Worm (Caenorhabditis elegans): Measurements from ENCODE around the gene C50C3.19.

C50C3.19 gene

DNA sequence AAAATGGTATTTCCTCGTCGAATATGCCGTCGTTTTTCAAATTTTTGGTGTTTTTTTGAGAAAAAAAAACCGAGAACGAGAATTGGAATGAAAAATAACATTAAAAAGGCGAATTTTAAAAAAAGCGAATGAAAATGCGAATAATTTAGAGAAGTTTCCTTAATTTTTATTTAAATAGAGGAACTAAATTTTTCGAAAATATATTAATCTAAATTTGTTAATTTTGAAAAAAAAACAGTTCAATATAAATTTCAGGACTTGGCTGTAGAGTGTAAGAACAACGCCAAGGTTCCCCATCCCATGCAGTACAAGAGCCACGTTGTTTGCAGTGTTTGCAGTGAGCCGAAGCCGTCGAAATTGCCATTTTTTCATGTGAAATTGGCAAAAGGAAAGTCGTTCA, at the start of gene C50C3.19:
TSS of gene C50C3.19 (plus strand) at position 301 of the 400 bp plus-strand sequence.
- TF ChIP-seq dao-5 (tag; optimal IDR thresholded peaks at IDR 0.05) (no peak), W03F9.2 (tag; optimal IDR thresholded peaks at IDR 0.05) (no peak), him-1 (tag; optimal IDR thresholded peaks at IDR 0.05) (no peak)

DNA sequence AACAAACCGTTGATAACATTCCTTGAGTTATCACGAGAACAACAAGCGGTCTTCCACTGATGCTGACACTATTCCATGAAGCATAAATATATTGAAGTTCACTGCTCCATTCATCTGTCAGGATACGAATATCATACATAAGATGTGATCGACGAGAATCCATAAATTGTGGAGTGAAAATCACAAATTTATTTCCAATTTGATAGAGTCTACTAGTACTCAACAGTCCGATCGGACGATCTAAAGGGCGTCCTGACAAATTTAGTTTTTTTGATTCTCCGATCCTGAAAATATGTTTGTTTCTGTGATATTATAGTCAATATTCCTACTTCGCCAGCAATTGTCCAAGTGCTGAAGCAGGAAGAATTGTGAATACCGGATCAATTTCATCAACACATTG, 48.4 kb upstream of the C50C3.19 start:
- TF ChIP-seq dao-5 (tag; optimal IDR thresholded peaks at IDR 0.05) (no peak), W03F9.2 (tag; optimal IDR thresholded peaks at IDR 0.05) (no peak), him-1 (tag; optimal IDR thresholded peaks at IDR 0.05) (no peak)

DNA sequence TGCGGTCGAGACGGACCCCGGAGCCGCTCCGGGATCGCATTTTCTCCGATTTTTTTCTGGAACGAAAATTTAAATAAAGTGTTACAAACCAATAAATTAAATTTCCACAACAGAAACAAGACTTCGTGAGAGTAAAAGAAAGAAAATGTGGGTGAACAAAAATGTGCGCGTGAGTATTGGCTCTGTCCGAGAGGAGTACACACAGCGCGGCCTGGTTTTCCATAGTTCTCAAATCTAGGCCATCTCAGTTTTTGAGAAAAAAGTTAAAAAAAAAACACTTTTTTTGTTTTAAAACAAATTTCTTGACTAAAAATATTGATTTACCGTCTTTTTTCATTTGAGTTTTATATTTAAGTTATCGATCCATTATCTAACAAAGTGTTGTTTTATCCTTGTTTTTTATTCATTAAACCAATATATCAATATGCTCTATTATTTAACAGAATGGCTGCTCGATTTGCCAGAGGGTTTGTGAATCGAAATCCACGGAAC, 46.0 kb upstream of the C50C3.19 start, which contains the start of the genes C14B9.8 and mrpl-18:
TSS of gene C14B9.8 (minus strand) at position 56 of the 492 bp plus-strand sequence.
TSS of gene mrpl-18 (plus strand) at position 442 of the 492 bp plus-strand sequence.
- TF ChIP-seq dao-5 (tag; optimal IDR thresholded peaks at IDR 0.05) = no peak
- TF ChIP-seq W03F9.2 (tag; optimal IDR thresholded peaks at IDR 0.05) = peak; percentile 63
- peak; percentile 63 for TF ChIP-seq him-1 (tag; optimal IDR thresholded peaks at IDR 0.05)

DNA sequence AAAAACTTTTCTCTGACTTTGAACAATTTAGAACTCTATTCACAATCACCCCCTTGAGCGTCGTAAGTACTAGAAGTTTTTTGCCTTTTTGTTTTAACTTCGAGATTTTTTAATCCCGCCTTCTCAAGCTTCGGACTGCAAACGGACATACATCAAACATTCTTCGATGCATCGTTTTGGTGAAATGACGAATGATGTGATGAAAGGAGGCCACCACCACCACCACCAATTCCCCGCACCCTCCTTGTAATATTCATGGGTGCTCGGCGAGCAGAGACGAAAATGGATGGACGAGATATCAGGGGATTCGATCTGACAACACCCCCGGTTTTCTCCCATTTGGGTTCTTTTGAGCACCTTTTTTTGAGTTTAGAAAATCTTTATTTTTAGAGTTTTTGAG, 44.6 kb upstream of the C50C3.19 start:
- TF ChIP-seq W03F9.2 (tag; optimal IDR thresholded peaks at IDR 0.05) (no peak), dao-5 (tag; optimal IDR thresholded peaks at IDR 0.05) (no peak), him-1 (tag; optimal IDR thresholded peaks at IDR 0.05) (no peak)

DNA sequence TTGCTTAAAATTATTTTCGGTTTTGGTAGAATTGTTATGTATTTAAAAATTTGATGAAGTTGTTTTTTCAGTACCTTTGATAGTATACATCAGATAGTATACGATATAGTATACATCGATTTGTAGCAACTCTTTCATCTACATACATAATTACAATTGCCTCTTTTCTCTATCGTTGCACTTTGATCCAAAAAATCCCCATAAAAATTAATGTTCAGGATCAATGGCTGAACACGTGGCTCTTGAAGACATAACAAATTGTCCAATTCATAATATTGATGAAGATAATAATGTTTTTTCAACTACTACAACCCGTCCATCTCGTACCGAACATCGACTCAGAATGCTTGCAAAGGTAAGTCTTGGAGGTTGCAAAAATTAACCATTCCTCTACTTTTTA, 41.9 kb upstream of the C50C3.19 start, which contains the start of gene D2007.2:
TSS of gene D2007.2 (plus strand) at position 213 of the 400 bp plus-strand sequence.
- TF ChIP-seq W03F9.2 (tag; optimal IDR thresholded peaks at IDR 0.05) (no peak), dao-5 (tag; optimal IDR thresholded peaks at IDR 0.05) (no peak), him-1 (tag; optimal IDR thresholded peaks at IDR 0.05) (no peak)

DNA sequence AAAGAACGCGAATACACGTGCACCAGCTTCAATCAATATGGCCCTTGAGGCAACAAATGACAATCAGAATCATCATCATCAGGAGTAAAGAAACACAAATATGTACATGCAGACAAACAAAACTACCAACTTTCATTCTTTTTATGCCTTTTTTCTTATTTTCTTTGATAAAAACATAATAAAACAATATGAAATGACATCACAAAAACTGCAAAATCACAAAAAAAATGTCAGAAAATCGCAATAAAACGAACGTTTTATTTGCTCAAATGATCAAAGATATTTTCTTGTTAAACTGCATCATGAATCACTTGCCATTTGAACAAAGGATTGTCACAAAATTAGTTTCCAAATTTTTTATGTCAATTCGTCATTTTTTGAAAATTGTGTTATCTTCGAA, 36.2 kb upstream of the C50C3.19 start:
- TF ChIP-seq W03F9.2 (tag; optimal IDR thresholded peaks at IDR 0.05) = no peak
- no peak for TF ChIP-seq dao-5 (tag; optimal IDR thresholded peaks at IDR 0.05)
- no peak for TF ChIP-seq him-1 (tag; optimal IDR thresholded peaks at IDR 0.05)

DNA sequence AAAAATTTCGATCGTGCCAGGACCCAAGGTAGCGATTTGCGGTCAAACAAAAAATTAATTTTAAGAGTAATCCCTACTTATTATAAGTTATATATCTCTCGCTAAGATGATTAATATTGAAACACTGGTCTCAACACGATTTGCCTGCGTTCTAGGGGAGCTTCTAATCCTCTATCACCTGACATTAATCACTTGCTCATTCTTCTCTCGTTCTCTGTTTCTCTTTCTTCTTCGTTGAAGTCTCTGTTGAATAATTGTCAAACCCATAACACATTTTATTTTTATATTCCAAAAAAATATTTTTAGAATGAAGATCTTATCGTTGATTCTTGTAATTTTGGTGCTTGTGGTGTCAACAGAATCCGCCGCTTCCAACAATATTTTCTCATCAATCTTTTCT, 35.4 kb upstream of the C50C3.19 start, which contains the start of gene D2007.1:
TSS of gene D2007.1 (plus strand) at position 301 of the 400 bp plus-strand sequence.
- TF ChIP-seq W03F9.2 (tag; optimal IDR thresholded peaks at IDR 0.05) (no peak), him-1 (tag; optimal IDR thresholded peaks at IDR 0.05) (no peak), dao-5 (tag; optimal IDR thresholded peaks at IDR 0.05) (no peak)

DNA sequence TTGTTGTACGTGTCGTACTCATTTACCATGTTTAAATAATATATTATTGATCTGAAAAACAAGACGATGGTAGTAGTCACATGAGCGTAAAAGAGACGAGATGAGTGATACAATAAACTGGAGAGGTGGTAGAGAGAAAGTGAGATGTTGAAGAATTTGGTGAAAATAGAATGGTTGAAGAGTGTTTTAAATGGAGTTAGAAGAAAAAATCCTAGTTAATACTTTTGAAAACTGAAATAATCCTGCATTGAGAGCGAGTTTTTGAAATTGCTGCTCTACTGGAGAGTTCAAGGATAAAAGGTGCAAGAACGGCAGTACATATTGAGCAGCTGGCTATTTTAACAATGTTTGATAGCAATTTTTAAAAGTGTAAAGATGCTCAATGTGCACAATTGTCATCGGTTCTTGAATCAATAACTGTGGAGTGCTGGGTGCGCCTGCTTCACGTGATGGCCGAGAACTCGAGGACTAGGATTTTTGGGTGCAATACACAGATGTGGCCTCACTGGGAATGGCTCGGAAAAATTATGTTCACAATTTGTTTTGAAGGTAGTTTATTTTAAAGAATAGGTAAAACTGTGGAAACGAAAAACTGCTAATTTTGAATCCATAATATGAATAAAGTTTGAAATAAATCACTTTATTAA, 32.3 kb upstream of the C50C3.19 start, which contains the start of gene atg-13:
TSS of gene atg-13 (minus strand) at position 51 of the 647 bp plus-strand sequence.
- TF ChIP-seq W03F9.2 (tag; optimal IDR thresholded peaks at IDR 0.05) (no peak), dao-5 (tag; optimal IDR thresholded peaks at IDR 0.05) (no peak), him-1 (tag; optimal IDR thresholded peaks at IDR 0.05) (no peak)

DNA sequence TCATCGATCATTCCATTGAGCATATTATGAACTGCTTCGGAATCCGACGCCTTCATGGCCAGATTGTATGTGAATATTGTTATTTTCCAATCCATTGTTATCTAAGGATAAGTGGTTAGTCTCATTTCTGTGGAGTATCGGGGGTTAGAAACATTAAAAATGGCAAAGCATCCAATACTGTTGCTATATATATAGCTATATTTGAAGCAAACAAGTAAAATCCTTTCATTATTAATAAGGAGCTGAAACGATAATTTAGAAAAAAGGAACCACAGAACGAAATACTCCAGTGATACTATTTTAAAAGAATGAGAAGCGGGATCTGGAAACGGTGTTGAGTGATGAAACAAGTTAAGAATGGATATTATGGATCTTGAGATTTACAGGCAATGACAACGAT, 29.4 kb upstream of the C50C3.19 start, which contains the start of gene inpp-5K:
TSS of gene inpp-5K (minus strand) at position 101 of the 400 bp plus-strand sequence.
- TF ChIP-seq dao-5 (tag; optimal IDR thresholded peaks at IDR 0.05) = no peak
- no peak for TF ChIP-seq W03F9.2 (tag; optimal IDR thresholded peaks at IDR 0.05)
- no peak for TF ChIP-seq him-1 (tag; optimal IDR thresholded peaks at IDR 0.05)

DNA sequence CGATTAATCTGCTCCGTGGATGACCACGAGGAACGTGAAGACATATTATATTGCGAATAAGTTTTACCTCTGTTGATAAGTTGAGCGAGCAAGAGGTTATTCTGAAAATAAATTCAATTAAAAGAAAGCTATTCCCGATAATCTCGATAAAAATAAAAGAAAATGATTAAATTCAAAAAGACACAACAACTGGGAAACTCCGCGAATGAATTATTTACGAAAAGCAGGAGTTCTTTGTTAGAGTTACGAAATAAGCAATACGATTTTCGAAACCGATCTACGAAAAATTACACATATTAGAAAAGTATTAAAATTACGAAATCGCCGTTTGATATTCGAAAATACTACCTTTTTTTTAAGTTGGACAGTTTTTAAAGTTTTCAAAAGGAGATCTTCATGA, 27.3 kb upstream of the C50C3.19 start, which contains the start of gene bath-42:
TSS of gene bath-42 (minus strand) at position 101 of the 400 bp plus-strand sequence.
- no peak for TF ChIP-seq W03F9.2 (tag; optimal IDR thresholded peaks at IDR 0.05)
- TF ChIP-seq him-1 (tag; optimal IDR thresholded peaks at IDR 0.05) = no peak
- TF ChIP-seq dao-5 (tag; optimal IDR thresholded peaks at IDR 0.05) = no peak

DNA sequence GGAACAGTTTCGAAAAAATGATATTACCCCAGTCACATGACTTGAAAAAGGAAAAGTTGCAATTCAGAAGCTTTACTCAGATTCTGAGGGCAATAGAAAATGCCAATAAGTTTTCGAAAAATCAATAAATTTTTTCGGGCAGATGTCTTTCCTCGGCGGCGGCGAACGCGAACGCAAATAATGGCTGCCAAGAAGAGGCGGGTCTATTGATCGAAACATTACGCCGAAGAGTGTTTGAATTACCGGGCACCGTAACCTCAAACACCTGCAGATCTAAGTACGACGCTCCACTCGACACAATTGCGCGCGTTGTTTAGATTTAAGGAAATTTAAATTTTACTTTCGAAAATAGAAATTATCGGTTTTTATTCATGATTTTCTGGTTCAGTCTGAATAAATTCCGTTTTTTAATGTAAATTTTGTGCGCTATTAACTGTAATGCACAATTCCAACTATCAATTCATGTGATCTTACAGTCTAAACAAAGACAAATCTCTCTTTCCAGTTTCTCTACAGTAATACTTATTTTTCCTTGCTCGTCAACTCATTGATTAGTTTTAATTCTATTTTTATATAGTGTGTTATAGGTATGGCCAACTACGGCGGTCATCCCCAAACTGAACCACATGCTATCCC, 26.7 kb upstream of the C50C3.19 start, which contains the start of gene prp-8:
TSS of gene prp-8 (plus strand) at position 586 of the 636 bp plus-strand sequence.
- TF ChIP-seq him-1 (tag; optimal IDR thresholded peaks at IDR 0.05) (peak; percentile 45), W03F9.2 (tag; optimal IDR thresholded peaks at IDR 0.05) (peak; percentile 92), dao-5 (tag; optimal IDR thresholded peaks at IDR 0.05) (no peak)

DNA sequence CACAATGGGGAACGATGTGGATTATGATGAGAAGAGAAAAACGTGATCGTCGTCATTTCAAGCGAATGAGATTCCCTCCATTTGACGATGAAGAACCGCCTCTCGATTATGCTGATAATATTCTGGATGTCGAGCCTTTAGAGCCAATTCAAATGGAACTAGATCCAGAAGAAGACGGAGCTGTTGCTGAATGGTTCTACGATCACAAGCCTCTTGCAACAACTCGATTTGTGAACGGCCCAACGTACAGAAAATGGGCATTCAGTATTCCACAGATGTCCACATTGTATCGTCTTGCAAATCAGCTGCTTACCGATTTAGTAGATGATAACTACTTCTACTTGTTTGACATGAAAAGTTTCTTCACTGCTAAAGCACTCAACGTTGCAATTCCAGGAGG, 25.8 kb upstream of the C50C3.19 start:
- TF ChIP-seq dao-5 (tag; optimal IDR thresholded peaks at IDR 0.05) (no peak), him-1 (tag; optimal IDR thresholded peaks at IDR 0.05) (no peak), W03F9.2 (tag; optimal IDR thresholded peaks at IDR 0.05) (no peak)

DNA sequence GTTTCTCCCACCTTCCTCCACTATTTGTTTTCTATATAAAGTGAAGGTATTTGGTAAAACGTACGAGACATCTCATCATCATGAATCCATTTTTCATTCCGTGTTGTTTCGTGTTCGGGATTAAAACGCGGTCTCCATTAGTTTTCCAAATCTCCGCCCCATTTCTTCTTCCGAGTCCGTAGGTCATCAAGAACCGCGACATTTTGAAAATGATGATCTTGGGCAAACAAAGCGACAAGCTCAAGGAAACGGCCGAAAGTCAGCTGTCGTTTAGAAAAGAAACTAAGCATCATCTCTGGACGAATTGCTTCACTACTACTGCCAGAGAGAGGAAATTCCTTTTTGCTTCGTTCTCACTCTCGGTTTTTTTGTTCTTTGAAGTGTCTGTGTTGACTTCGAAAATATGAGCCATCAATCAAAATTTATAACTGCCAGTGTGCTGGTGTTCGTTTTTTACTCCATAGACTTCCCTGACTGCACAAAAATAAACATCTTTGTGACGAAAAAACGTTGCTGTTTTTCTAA, 17.9 kb upstream of the C50C3.19 start:
- TF ChIP-seq W03F9.2 (tag; optimal IDR thresholded peaks at IDR 0.05) = no peak
- no peak for TF ChIP-seq him-1 (tag; optimal IDR thresholded peaks at IDR 0.05)
- no peak for TF ChIP-seq dao-5 (tag; optimal IDR thresholded peaks at IDR 0.05)
